Fruit fly (Drosophila melanogaster): ENCODE data around the gene LIMK1.

DNA sequence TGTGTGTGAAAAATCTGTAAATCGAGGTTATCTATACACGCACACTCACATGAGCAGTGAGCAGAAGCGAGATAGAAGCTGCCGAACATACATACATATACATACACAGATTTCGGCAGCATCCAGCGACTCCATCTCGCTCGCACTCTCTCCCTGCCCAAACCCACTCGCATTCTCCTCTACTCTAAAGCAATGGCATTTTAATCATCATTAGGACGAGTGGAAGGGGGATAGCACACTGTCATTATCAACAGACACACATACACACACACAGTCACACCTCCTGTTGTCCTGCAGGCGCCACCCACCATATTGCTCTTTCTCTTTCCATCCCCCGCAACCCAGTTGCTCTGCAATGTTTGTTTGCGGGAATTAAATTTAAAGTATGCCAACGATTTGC is 42.0 kb upstream of the LIMK1 start:
- no peak for TF ChIP-seq achi (GFP tag; optimal IDR thresholded peaks at IDR 0.05)
- TF ChIP-seq Ets21C (GFP tag; optimal IDR thresholded peaks at IDR 0.05): no peak
- no peak for TF ChIP-seq acj6 (GFP tag; optimal IDR thresholded peaks at IDR 0.05)
- no peak for TF ChIP-seq CG6276 (GFP tag; optimal IDR thresholded peaks at IDR 0.05)
- no peak for TF ChIP-seq CG8632 (GFP tag; optimal IDR thresholded peaks at IDR 0.05)
- TF ChIP-seq eg (GFP tag; IDR thresholded peaks at IDR 0.05): no peak
- TF ChIP-seq ss (GFP tag; optimal IDR thresholded peaks at IDR 0.05): no peak
- TF ChIP-seq Sox14 (GFP tag; optimal IDR thresholded peaks at IDR 0.05): no peak
- no peak for TF ChIP-seq CG6808 (GFP tag; optimal IDR thresholded peaks at IDR 0.05)
- TF ChIP-seq CG6792 (GFP tag; optimal IDR thresholded peaks at IDR 0.05): no peak
- TF ChIP-seq Hr38 (GFP tag; optimal IDR thresholded peaks at IDR 0.05): no peak
- TF ChIP-seq CG3919 (GFP tag; optimal IDR thresholded peaks at IDR 0.05): no peak
- no peak for TF ChIP-seq Blimp-1 (GFP tag; optimal IDR thresholded peaks at IDR 0.05)

All from whole organism, prepupa.